Fruit fly (Drosophila melanogaster): ENCODE measurements around the gene Lectin-galC1.

Gene Lectin-galC1

DNA sequence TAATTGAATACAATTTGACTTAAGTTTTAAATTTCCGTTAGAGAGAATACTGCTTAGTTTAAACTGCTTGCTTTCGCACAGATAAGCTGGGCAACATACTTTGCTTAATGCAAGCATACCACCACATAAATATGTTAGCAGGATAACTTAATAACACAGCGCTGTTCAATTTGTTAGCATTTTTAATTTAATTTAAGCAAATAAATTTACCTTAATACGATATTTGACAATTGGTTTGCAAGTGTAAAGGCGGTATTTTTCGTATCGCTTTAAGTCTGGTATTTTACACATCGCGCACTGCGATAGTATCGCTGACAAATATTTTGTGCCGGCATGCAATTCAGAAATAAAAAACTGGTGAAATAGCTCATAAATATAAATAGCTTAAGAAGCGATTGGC, 13.1 kb downstream of the Lectin-galC1 start, which contains the start of gene RtcB (continued):
- TF ChIP-seq Abd-B (GFP tag; optimal IDR thresholded peaks at IDR 0.05) = peak; percentile 31
- peak in 1 of 2 experiments; percentile 62 for TF ChIP-seq Dfd (GFP tag; optimal IDR thresholded peaks at IDR 0.05)
- no peak for TF ChIP-seq sima (GFP tag; optimal IDR thresholded peaks at IDR 0.05)
- TF ChIP-seq CG13123 (GFP tag; optimal IDR thresholded peaks at IDR 0.05) = no peak
- no peak for TF ChIP-seq Meics (GFP tag; optimal IDR thresholded peaks at IDR 0.05)
- TF ChIP-seq Med (GFP tag) = peak; percentile 72
- TF ChIP-seq CG7372 (GFP tag; IDR thresholded peaks at IDR 0.05) = no peak
- TF ChIP-seq CG8924 (tag; optimal IDR thresholded peaks at IDR 0.05) = no peak
- no peak for TF ChIP-seq ap (GFP tag; IDR thresholded peaks at IDR 0.05)
- peak; percentile 89 for TF ChIP-seq ato (GFP tag; IDR thresholded peaks at IDR 0.05; ENCODE audit: partially characterized antibody)
- TF ChIP-seq CG12104 (GFP tag; optimal IDR thresholded peaks at IDR 0.05) = no peak
- no peak for TF ChIP-seq Nf-YB (GFP tag; optimal IDR thresholded peaks at IDR 0.05)
- TF ChIP-seq dpn (GFP tag; optimal IDR thresholded peaks at IDR 0.05) = no peak
- TF ChIP-seq Vsx1 (GFP tag; optimal IDR thresholded peaks at IDR 0.05) = no peak
- TF ChIP-seq pfk (GFP tag; optimal IDR thresholded peaks at IDR 0.05) = no peak
- TF ChIP-seq CG17186 (GFP tag; optimal IDR thresholded peaks at IDR 0.05) = peak; percentile 75
- peak; percentile 18 for TF ChIP-seq CG33213 (GFP tag; optimal IDR thresholded peaks at IDR 0.05)
- no peak for TF ChIP-seq Ravus (GFP tag; IDR thresholded peaks at IDR 0.05)
- TF ChIP-seq CG4328 (GFP tag; optimal IDR thresholded peaks at IDR 0.05) = no peak
- TF ChIP-seq E2f2 (GFP tag; IDR thresholded peaks at IDR 0.05) = peak; percentile 74
- peak; percentile 46; the same call in 1 of the 2 replicates for TF ChIP-seq CG9932 (GFP tag; IDR thresholded peaks at IDR 0.05)
- TF ChIP-seq Nf-YA (GFP tag; IDR thresholded peaks at IDR 0.05) = no peak
- TF ChIP-seq CG10209 (GFP tag; optimal IDR thresholded peaks at IDR 0.05) = no peak
- no peak for TF ChIP-seq jing (GFP tag; optimal IDR thresholded peaks at IDR 0.05)
- TF ChIP-seq CG6765 (GFP tag; optimal IDR thresholded peaks at IDR 0.05) = no peak
- no peak for TF ChIP-seq ftz-f1 (GFP tag; optimal IDR thresholded peaks at IDR 0.05)
- no peak for TF ChIP-seq zfh1 (GFP tag; IDR thresholded peaks at IDR 0.05)
- peak; percentile 37 for TF ChIP-seq CG12659 (GFP tag; optimal IDR thresholded peaks at IDR 0.05)
- no peak for TF ChIP-seq CG18262 (tag; optimal IDR thresholded peaks at IDR 0.05)
- TF ChIP-seq CG5180 (GFP tag; optimal IDR thresholded peaks at IDR 0.05) = no peak
- TF ChIP-seq HLH4C (GFP tag; IDR thresholded peaks at IDR 0.05; ENCODE audit: partially characterized antibody) = peak; percentile 94
- no peak for TF ChIP-seq NC2β (GFP tag; optimal IDR thresholded peaks at IDR 0.05)
- no peak for TF ChIP-seq seq (GFP tag; IDR thresholded peaks at IDR 0.05)
- TF ChIP-seq btn (GFP tag; optimal IDR thresholded peaks at IDR 0.05) = no peak
- no peak for TF ChIP-seq toy (GFP tag; IDR thresholded peaks at IDR 0.05)
- no peak for TF ChIP-seq CG7745 (tag; optimal IDR thresholded peaks at IDR 0.05)
- no peak for TF ChIP-seq exex (tag; optimal IDR thresholded peaks at IDR 0.05)
- TF ChIP-seq Side (GFP tag; optimal IDR thresholded peaks at IDR 0.05) = no peak
- no peak for TF ChIP-seq CG12155 (GFP tag; optimal IDR thresholded peaks at IDR 0.05)
- peak; percentile 96 for TF ChIP-seq Bgb (GFP tag; IDR thresholded peaks at IDR 0.05; ENCODE audit: partially characterized antibody)
- TF ChIP-seq Six4 (GFP tag; optimal IDR thresholded peaks at IDR 0.05) = no peak
- TF ChIP-seq dmrt11E (tag; optimal IDR thresholded peaks at IDR 0.05) = no peak
- no peak for TF ChIP-seq p53 (GFP tag; optimal IDR thresholded peaks at IDR 0.05)
- TF ChIP-seq CG1529 (GFP tag; optimal IDR thresholded peaks at IDR 0.05) = no peak
- peak; percentile 95 for TF ChIP-seq bbx (GFP tag; IDR thresholded peaks at IDR 0.05; ENCODE audit: partially characterized antibody)
- no peak for TF ChIP-seq Gsc (GFP tag; IDR thresholded peaks at IDR 0.05)
- TF ChIP-seq CG8478 (optimal IDR thresholded peaks at IDR 0.05) = peak; percentile 84
- peak; percentile 42 for TF ChIP-seq Ets97D (GFP tag; optimal IDR thresholded peaks at IDR 0.05)
- TF ChIP-seq PHDP (tag; optimal IDR thresholded peaks at IDR 0.05) = no peak
- TF ChIP-seq sc (optimal IDR thresholded peaks at IDR 0.05) = no peak
- TF ChIP-seq sc (GFP tag; optimal IDR thresholded peaks at IDR 0.05) = no peak
- TF ChIP-seq vfl (GFP tag; optimal IDR thresholded peaks at IDR 0.05) = no peak

All from whole organism, embryonic.